Worm (Caenorhabditis elegans) whole organism, L3 larva: ENCODE measurements around the gene F07E5.7.

Experiments used
- egl-27 ChIP-seq: sonication (generic microtip); optimal IDR thresholded peaks from 4 replicates; lab custom pipeline; 2017; ENCODE audit warnings: missing biosample characterization, missing genetic modification reagents, missing genetic modification characterization
- elt-2 ChIP-seq: sonication (generic microtip); optimal IDR thresholded peaks from 2 replicates; lab custom pipeline; 2016; ENCODE audit warnings: missing genetic modification reagents, mild to moderate bottlenecking, missing genetic modification characterization, missing compliant biosample characterization
- jun-1 ChIP-seq: fragments of 150-350 bp; optimal IDR thresholded peaks from 2 replicates; lab custom pipeline; 2014; ENCODE audit warnings: missing biosample characterization, missing genetic modification reagents, missing genetic modification characterization
- lin-15B ChIP-seq: fragments of 150-350 bp; optimal IDR thresholded peaks from 2 replicates; lab custom pipeline; 2014; ENCODE audit warnings: missing biosample characterization, missing genetic modification characterization
- nfya-1 ChIP-seq: sonication (generic microtip); optimal IDR thresholded peaks from 2 replicates; lab custom pipeline; 2017; ENCODE audit warnings: missing genetic modification characterization, mild to moderate bottlenecking, missing compliant biosample characterization, antibody characterized with exemption, moderate library complexity; ENCODE audit not compliant: insufficient read depth
- nhr-43 ChIP-seq: sonication (generic microtip); optimal IDR thresholded peaks from 2 replicates; lab custom pipeline; 2016; ENCODE audit warnings: mild to moderate bottlenecking, missing genetic modification characterization, missing compliant biosample characterization; ENCODE audit not compliant: poor library complexity, severe bottlenecking
- pha-4 ChIP-seq: fragments of 150-350 bp; optimal IDR thresholded peaks from 2 replicates; lab custom pipeline; 2014; ENCODE audit warnings: missing biosample characterization, missing genetic modification reagents, missing genetic modification characterization
- snpc-4 ChIP-seq: fragments of 150-350 bp; optimal IDR thresholded peaks from 2 replicates; lab custom pipeline; 2014; ENCODE audit warnings: missing biosample characterization, missing genetic modification characterization
- zag-1 ChIP-seq: fragments of 150-350 bp; optimal IDR thresholded peaks from 2 replicates; lab custom pipeline; 2014; ENCODE audit warnings: missing biosample characterization, missing genetic modification characterization
- ztf-4 ChIP-seq: fragments of 150-350 bp; optimal IDR thresholded peaks from 2 replicates; lab custom pipeline; 2014; ENCODE audit warnings: missing biosample characterization, missing genetic modification characterization

DNA sequence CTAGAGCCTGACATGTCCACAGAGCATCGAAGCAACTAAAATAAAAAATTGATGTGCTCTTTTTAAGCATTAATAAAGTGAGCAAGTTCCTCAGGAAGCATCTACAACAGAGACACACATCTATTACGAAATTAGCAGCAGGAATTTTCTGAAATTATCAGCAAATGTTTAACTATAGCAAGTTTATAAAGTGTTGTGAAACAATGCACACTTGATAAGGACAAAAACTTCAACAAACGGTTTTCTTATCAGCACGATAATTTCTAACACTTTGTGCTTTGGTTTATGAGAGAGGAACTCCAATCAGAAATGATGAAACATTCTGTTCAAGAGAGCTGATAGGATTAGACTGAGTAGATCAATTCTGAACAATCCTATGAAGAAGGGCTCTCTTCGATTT, 19.3 kb upstream of the F07E5.7 start, which contains the start of gene trpl-5:
- TF ChIP-seq ztf-4 (no peak), egl-27 (tag; lab: Kevin White, UChicago) (no peak), nfya-1 (tag; lab: Kevin White, UChicago) (no peak), jun-1 (peak; percentile 23), zag-1 (tag; lab: Kevin White, UChicago) (no peak), nhr-43 (tag; lab: Kevin White, UChicago) (no peak), pha-4 (tag; lab: Kevin White, UChicago) (no peak), elt-2 (tag; lab: Kevin White, UChicago) (peak; percentile 95), snpc-4 (tag; lab: Kevin White, UChicago) (no peak), lin-15B (tag; lab: Kevin White, UChicago) (no peak)
